Worm (Caenorhabditis elegans) whole organism, L4 larva: ENCODE measurements around the gene algn-8.

Source experiments
- Y48G9A.11 ChIP-seq: fragments of 200-800 bp; sonication (Bioruptor generic); IDR thresholded peaks from 2 replicates; pipeline ENCODE4 v1.3.6; 2022; ENCODE audit warnings: missing genetic modification reagents, missing genetic modification characterization, missing compliant biosample characterization
- aha-1 ChIP-seq: fragments of 150-350 bp; peaks from one replicate; lab custom pipeline; 2014; ENCODE audit warnings: missing biosample characterization, missing genetic modification characterization
- ceh-20 ChIP-seq: fragments of 200-800 bp; sonication (Bioruptor generic); IDR thresholded peaks from 2 replicates; pipeline ENCODE4 v1.3.6; 2022; ENCODE audit warnings: missing genetic modification reagents, missing genetic modification characterization, missing compliant biosample characterization
- daf-16 ChIP-seq, 3 experiments: sonication (generic microtip); optimal IDR thresholded peaks; 2 replicates each; lab custom pipeline; 2016 to 2017; ENCODE audit warnings: missing genetic modification characterization in 3 of 3, missing genetic modification reagents in 3 of 3, mild to moderate bottlenecking in 2 of 3, missing compliant biosample characterization in 2 of 3, missing biosample characterization in 1 of 3, moderate library complexity in 1 of 3
- daf-19 ChIP-seq: fragments of 200-800 bp; sonication (Bioruptor generic); conservative IDR thresholded peaks from 2 replicates; pipeline ENCODE4 v1.3.6; 2022; ENCODE audit warnings: missing genetic modification characterization, missing compliant biosample characterization
- dmd-9 ChIP-seq: fragments of 200-800 bp; sonication (Bioruptor generic); IDR thresholded peaks from 2 replicates; pipeline ENCODE4 v1.3.6; 2022; ENCODE audit warnings: missing genetic modification reagents, missing genetic modification characterization, missing compliant biosample characterization
- egl-27 ChIP-seq: sonication (generic microtip); optimal IDR thresholded peaks from 3 replicates; lab custom pipeline; 2017; ENCODE audit warnings: missing biosample characterization, missing genetic modification reagents, missing genetic modification characterization
- egl-43 ChIP-seq: fragments of 200-800 bp; sonication (Bioruptor generic); IDR thresholded peaks from 2 replicates; pipeline ENCODE4 v1.3.6; 2022; ENCODE audit warnings: missing genetic modification reagents, missing genetic modification characterization, missing compliant biosample characterization
- gei-8 ChIP-seq: fragments of 200-800 bp; sonication (Bioruptor generic); optimal IDR thresholded peaks from 2 replicates; lab custom pipeline; 2018; ENCODE audit warnings: mild to moderate bottlenecking, missing genetic modification characterization, missing compliant biosample characterization
- hif-1 ChIP-seq, 2 experiments: sonication (generic microtip); optimal IDR thresholded peaks; 2 replicates each; lab custom pipeline; 2016 to 2017; ENCODE audit warnings: missing compliant biosample characterization in 2 of 2, missing genetic modification characterization in 2 of 2, missing genetic modification reagents in 2 of 2, missing genotype in 2 of 2, mild to moderate bottlenecking in 1 of 2
- hlh-30 ChIP-seq: sonication (generic microtip); optimal IDR thresholded peaks from 2 replicates; lab custom pipeline; 2017; ENCODE audit warnings: antibody characterized with exemption, mild to moderate bottlenecking, missing genetic modification characterization, missing compliant biosample characterization; ENCODE audit not compliant: insufficient read depth
- lin-13 ChIP-seq: fragments of 150-350 bp; optimal IDR thresholded peaks from 2 replicates; lab custom pipeline; 2014; ENCODE audit warnings: missing biosample characterization, missing genetic modification reagents, missing genetic modification characterization
- lin-15B ChIP-seq: fragments of 150-350 bp; sonication (generic microtip); optimal IDR thresholded peaks from 3 replicates; lab custom pipeline; 2014; ENCODE audit warnings: missing biosample characterization, missing genetic modification characterization
- lsy-2 ChIP-seq, 2 experiments: fragments of 150-350 bp in 1 of 2; sonication (generic microtip) in 1 of 2; optimal IDR thresholded peaks; 2 replicates each; lab custom pipeline; 2014 to 2017; ENCODE audit warnings: missing biosample characterization in 2 of 2, missing genetic modification characterization in 2 of 2
- madf-5 ChIP-seq, 2 experiments: fragments of 200-800 bp; sonication (Bioruptor generic); IDR thresholded peaks; 2 replicates each; pipeline ENCODE4 v1.3.6; 2022; ENCODE audit warnings: missing compliant biosample characterization in 2 of 2, missing genetic modification characterization in 2 of 2
- mep-1 ChIP-seq: fragments of 150-350 bp; sonication (generic microtip); optimal IDR thresholded peaks from 3 replicates; lab custom pipeline; 2014; ENCODE audit warnings: missing biosample characterization, missing genetic modification characterization
- nhr-102 ChIP-seq: sonication (generic microtip); optimal IDR thresholded peaks from 2 replicates; lab custom pipeline; 2016; ENCODE audit warnings: mild to moderate bottlenecking, missing genetic modification characterization, moderate library complexity, missing compliant biosample characterization
- nhr-11 ChIP-seq: fragments of 150-350 bp; optimal IDR thresholded peaks from 2 replicates; lab custom pipeline; 2014; ENCODE audit warnings: missing biosample characterization, missing genetic modification characterization
- nhr-25 ChIP-seq: sonication (generic microtip); optimal IDR thresholded peaks from 2 replicates; lab custom pipeline; 2017; ENCODE audit warnings: missing genetic modification characterization, mild to moderate bottlenecking, missing compliant biosample characterization, antibody characterized with exemption, moderate library complexity, borderline replicate concordance; ENCODE audit not compliant: insufficient read depth
- nhr-28 ChIP-seq: fragments of 150-350 bp; optimal IDR thresholded peaks from 2 replicates; lab custom pipeline; 2014; ENCODE audit warnings: missing biosample characterization, missing genetic modification characterization
- pha-4 ChIP-seq, 2 experiments: fragments of 150-350 bp in 1 of 2; fragments of 200-800 bp in 1 of 2; sonication (Bioruptor generic) in 1 of 2; IDR thresholded peaks in 1 of 2; optimal IDR thresholded peaks in 1 of 2; 2 replicates each; pipeline versions ENCODE4 v1.3.6 to Lab custom; 2014 to 2022; ENCODE audit warnings: missing genetic modification characterization in 2 of 2, missing genetic modification reagents in 2 of 2, missing biosample characterization in 1 of 2, missing compliant biosample characterization in 1 of 2
- pqm-1 ChIP-seq: sonication (generic microtip); optimal IDR thresholded peaks from 2 replicates; lab custom pipeline; 2017; ENCODE audit warnings: missing biosample characterization, missing genetic modification characterization
- spr-1 ChIP-seq: sonication (generic microtip); optimal IDR thresholded peaks from 2 replicates; lab custom pipeline; 2016; ENCODE audit warnings: mild to moderate bottlenecking, missing genetic modification characterization, missing compliant biosample characterization
- unc-39 ChIP-seq: sonication (generic microtip); optimal IDR thresholded peaks from 2 replicates; lab custom pipeline; 2017; ENCODE audit warnings: missing biosample characterization, missing genetic modification characterization
- unc-62 ChIP-seq, 3 experiments: fragments of 150-350 bp in 1 of 3; sonication (generic microtip); optimal IDR thresholded peaks in 2 of 3; peaks in 1 of 3; 1 replicate in 1 of 3; 2 replicates in 2 of 3; lab custom pipeline; 2014 to 2017; ENCODE audit warnings: missing biosample characterization in 3 of 3, missing genetic modification characterization in 3 of 3, missing genetic modification reagents in 3 of 3, missing genotype in 1 of 3
- zfp-3 ChIP-seq: fragments of 200-800 bp; sonication (Bioruptor generic); conservative IDR thresholded peaks from 2 replicates; pipeline ENCODE4 v1.3.6; 2022; ENCODE audit warnings: missing genetic modification reagents, missing genetic modification characterization, missing compliant biosample characterization

algn-8 gene

DNA sequence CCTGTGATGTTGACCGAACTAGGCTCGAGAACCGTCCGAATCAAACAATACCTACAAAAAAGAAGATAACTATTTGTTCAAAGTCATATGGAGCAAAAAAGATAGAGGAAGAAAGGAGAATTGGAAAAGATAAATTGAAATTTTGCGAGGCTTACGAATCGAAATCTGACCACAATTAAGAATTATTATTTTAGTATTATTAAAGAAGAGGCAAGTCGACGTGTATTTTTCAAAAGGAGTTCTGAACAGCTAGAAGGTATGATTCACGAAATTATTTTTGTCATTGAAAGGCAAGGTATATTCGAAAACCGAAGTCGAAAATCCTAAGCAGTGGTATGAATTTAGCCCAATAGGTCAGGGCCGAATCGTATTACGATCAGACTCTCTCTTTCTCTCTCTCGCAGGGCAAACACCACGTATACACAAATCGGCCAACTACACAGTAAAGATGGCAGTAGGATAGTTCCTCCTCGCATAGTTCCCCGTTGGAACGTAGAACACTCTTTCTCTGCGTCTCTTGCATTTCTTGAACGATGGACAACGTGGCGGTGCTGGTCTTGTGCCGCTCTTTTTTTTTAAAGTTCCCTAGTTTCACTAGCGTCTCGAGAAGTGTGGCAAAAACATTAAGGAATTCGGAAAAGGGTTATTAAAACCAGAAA is 4.9 kb upstream of the algn-8 start, which contains the start of gene vgln-1 (continued):
- no peak for TF ChIP-seq pha-4 (GFP tag; IDR thresholded peaks at IDR 0.05; lab: Robert Waterston, UW)
- no peak for TF ChIP-seq pha-4 (tag; optimal IDR thresholded peaks at IDR 0.05; lab: Kevin White, UChicago)
- peak in 1 of 2 experiments; percentile 46 for TF ChIP-seq lsy-2 (tag; optimal IDR thresholded peaks at IDR 0.05; lab: Kevin White, UChicago)
- TF ChIP-seq daf-16 (GFP tag; optimal IDR thresholded peaks at IDR 0.05; lab: Kevin White, UChicago): no peak
- no peak for TF ChIP-seq daf-16 (tag; optimal IDR thresholded peaks at IDR 0.05; lab: Kevin White, UChicago)
- TF ChIP-seq unc-39 (tag; lab: Kevin White, UChicago): no peak
- no peak for TF ChIP-seq ceh-20 (GFP tag; lab: Robert Waterston, UW)
- no peak for TF ChIP-seq egl-27 (tag; lab: Kevin White, UChicago)

DNA sequence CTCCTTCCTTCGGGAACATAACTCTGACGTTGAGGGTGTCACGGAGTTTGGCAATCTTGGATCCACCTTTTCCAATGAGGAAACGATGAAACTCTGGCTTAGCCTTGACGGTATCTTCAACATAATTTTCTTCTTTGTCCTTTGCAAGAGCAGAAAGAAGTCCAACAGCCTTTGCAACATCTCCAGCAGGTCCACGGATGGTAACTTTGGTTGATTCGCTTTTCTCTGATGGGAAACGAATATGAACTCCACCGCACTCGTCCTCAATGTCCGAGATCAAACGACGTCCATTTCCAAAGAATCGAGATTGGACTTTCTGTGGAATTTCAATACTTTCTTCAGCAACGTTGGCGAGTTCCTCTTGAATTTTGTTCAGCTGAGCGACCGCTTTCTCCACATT is 2.3 kb upstream of the algn-8 start:
- TF ChIP-seq nhr-25 (tag; lab: Kevin White, UChicago) (no peak), unc-62 (GFP tag; optimal IDR thresholded peaks at IDR 0.05 in 1 of 2; lab: Kevin White, UChicago) (peak in 1 of 2 experiments; percentile 93), unc-62 (tag; optimal IDR thresholded peaks at IDR 0.05; lab: Kevin White, UChicago) (no peak), madf-5 (GFP tag; IDR thresholded peaks at IDR 0.05; lab: Robert Waterston, UW) (no peak)

ce11 chrII:9880826-9881225 is 5.4 kb downstream of the algn-8 start, which contains the start of gene C08H9.15:
TSS of gene C08H9.15 (plus strand) at chrII:9881193.
- TF ChIP-seq nhr-28 (tag; lab: Kevin White, UChicago): peak; percentile 11
- no peak for TF ChIP-seq spr-1 (tag; lab: Kevin White, UChicago)

DNA sequence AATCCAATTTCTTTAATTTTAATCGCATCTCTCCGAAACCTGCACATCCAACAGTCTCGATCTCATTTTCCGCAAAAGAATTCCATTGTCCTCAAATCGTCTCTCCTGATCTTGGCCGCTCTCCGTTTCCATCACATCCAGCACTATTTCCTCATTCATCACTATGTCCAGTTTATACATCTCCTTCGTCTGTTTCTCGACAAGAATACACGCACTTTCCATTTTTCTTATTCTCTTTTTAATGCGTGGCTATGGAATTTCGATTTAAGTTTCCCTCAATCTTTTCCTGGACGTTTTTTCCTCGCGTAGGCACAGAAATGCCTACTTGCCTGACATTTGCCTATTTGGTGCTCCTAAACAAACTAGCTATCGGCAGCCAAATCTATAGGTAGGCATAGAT is 6.4 kb downstream of the algn-8 start:
- TF ChIP-seq nhr-11 (tag; lab: Kevin White, UChicago) (no peak), unc-62 (GFP tag; optimal IDR thresholded peaks at IDR 0.05 in 1 of 2; lab: Kevin White, UChicago) (peak in 1 of 2 experiments; percentile 8), unc-62 (tag; optimal IDR thresholded peaks at IDR 0.05; lab: Kevin White, UChicago) (no peak), lin-13 (no peak), gei-8 (GFP tag; lab: Kevin White, UChicago) (no peak), lsy-2 (tag; optimal IDR thresholded peaks at IDR 0.05; lab: Kevin White, UChicago) (no peak), egl-43 (GFP tag; lab: Robert Waterston, UW) (no peak), aha-1 (tag; lab: Kevin White, UChicago) (peak; percentile 73)

ce11 chrII:9874508-9875229 is 11.6 kb downstream of the algn-8 start, which contains the start of the genes chil-2 and ctsa-3.2:
TSS of gene chil-2 (minus strand) at chrII:9874608.
TSS of gene ctsa-3.2 (plus strand) at chrII:9875179.
- TF ChIP-seq hlh-30 (tag; lab: Kevin White, UChicago) (no peak), mep-1 (tag; lab: Kevin White, UChicago) (no peak), zfp-3 (no peak), egl-43 (GFP tag; lab: Robert Waterston, UW) (no peak), nhr-102 (no peak), lin-15B (tag; lab: Kevin White, UChicago) (no peak), hif-1 (tag; optimal IDR thresholded peaks at IDR 0.05; lab: Kevin White, UChicago) (no peak), daf-19 (GFP tag; lab: Robert Waterston, UW) (no peak), pqm-1 (tag; lab: Kevin White, UChicago) (no peak), Y48G9A.11 (GFP tag; lab: Robert Waterston, UW) (no peak), dmd-9 (GFP tag; lab: Robert Waterston, UW) (no peak)
